Worm (Caenorhabditis elegans) whole organism, L4 larva: Measurements from ENCODE around the gene F35C11.2.

ENCODE experiments used
- D1046.2 ChIP-seq: fragments of 200-800 bp; sonication (Bioruptor generic); IDR thresholded peaks from 2 replicates; pipeline ENCODE4 v1.3.6; 2022; ENCODE audit warnings: missing genetic modification characterization, missing compliant biosample characterization
- F10B5.3 ChIP-seq: sonication (generic microtip); optimal IDR thresholded peaks from 2 replicates; lab custom pipeline; 2016; ENCODE audit warnings: mild to moderate bottlenecking, missing genetic modification characterization, missing compliant biosample characterization
- F44E2.7 ChIP-seq: fragments of 200-800 bp; sonication (Bioruptor generic); IDR thresholded peaks from 2 replicates; pipeline ENCODE4 v2.1.2; 2022; ENCODE audit warnings: missing genetic modification characterization, missing compliant biosample characterization
- F49E8.2 ChIP-seq: sonication (generic microtip); optimal IDR thresholded peaks from 2 replicates; lab custom pipeline; 2016; ENCODE audit warnings: missing compliant biosample characterization, mild to moderate bottlenecking, missing genetic modification characterization, borderline replicate concordance
- R02D3.7 ChIP-seq: fragments of 150-350 bp; sonication (generic microtip); optimal IDR thresholded peaks from 3 replicates; lab custom pipeline; 2014; ENCODE audit warnings: missing biosample characterization, missing genetic modification characterization
- T20F7.1 ChIP-seq: fragments of 200-800 bp; sonication (Bioruptor generic); optimal IDR thresholded peaks from 2 replicates; lab custom pipeline; 2018; ENCODE audit warnings: mild to moderate bottlenecking, missing genetic modification characterization, missing compliant biosample characterization
- T26A8.4 ChIP-seq: fragments of 200-800 bp; sonication (Bioruptor generic); IDR thresholded peaks from 2 replicates; pipeline ENCODE4 v1.3.6; 2022; ENCODE audit warnings: missing genetic modification characterization, missing compliant biosample characterization
- Y48G9A.11 ChIP-seq: fragments of 200-800 bp; sonication (Bioruptor generic); IDR thresholded peaks from 2 replicates; pipeline ENCODE4 v1.3.6; 2022; ENCODE audit warnings: missing genetic modification reagents, missing genetic modification characterization, missing compliant biosample characterization
- Y75B8A.6 ChIP-seq: fragments of 200-800 bp; sonication (Bioruptor generic); IDR thresholded peaks from 2 replicates; pipeline ENCODE4 v1.3.6; 2022; ENCODE audit warnings: missing genetic modification reagents, missing genetic modification characterization, missing compliant biosample characterization
- aha-1 ChIP-seq: fragments of 150-350 bp; peaks from one replicate; lab custom pipeline; 2014; ENCODE audit warnings: missing biosample characterization, missing genetic modification characterization
- aly-2 ChIP-seq: sonication (generic microtip); optimal IDR thresholded peaks from 2 replicates; lab custom pipeline; 2018; ENCODE audit warnings: missing biosample characterization, missing genetic modification characterization
- ceh-28 ChIP-seq: fragments of 150-350 bp; optimal IDR thresholded peaks from 2 replicates; lab custom pipeline; 2014; ENCODE audit warnings: missing biosample characterization, missing genetic modification reagents, missing genetic modification characterization
- ceh-32 ChIP-seq: sonication (generic microtip); optimal IDR thresholded peaks from 2 replicates; lab custom pipeline; 2016; ENCODE audit warnings: mild to moderate bottlenecking, missing genetic modification characterization, missing compliant biosample characterization; ENCODE audit not compliant: poor library complexity
- ceh-82 ChIP-seq: sonication (generic microtip); optimal IDR thresholded peaks from 2 replicates; lab custom pipeline; 2017; ENCODE audit warnings: missing biosample characterization, missing genetic modification characterization
- cey-2 ChIP-seq: sonication (generic microtip); optimal IDR thresholded peaks from 3 replicates; lab custom pipeline; 2017; ENCODE audit warnings: missing genetic modification characterization, mild to moderate bottlenecking, missing compliant biosample characterization, antibody characterized with exemption, borderline replicate concordance; ENCODE audit not compliant: insufficient read depth
- ctbp-1 ChIP-seq: fragments of 200-800 bp; sonication (Bioruptor generic); IDR thresholded peaks from 2 replicates; pipeline ENCODE4 v1.3.6; 2022; ENCODE audit warnings: missing genetic modification reagents, missing genetic modification characterization, missing compliant biosample characterization
- daf-12 ChIP-seq: fragments of 150-350 bp; optimal IDR thresholded peaks from 2 replicates; lab custom pipeline; 2014; ENCODE audit warnings: missing biosample characterization, missing genetic modification reagents, missing genetic modification characterization
- daf-16 ChIP-seq, 3 experiments: sonication (generic microtip); optimal IDR thresholded peaks; 2 replicates each; lab custom pipeline; 2016 to 2017; ENCODE audit warnings: missing genetic modification characterization in 3 of 3, missing genetic modification reagents in 3 of 3, mild to moderate bottlenecking in 2 of 3, missing compliant biosample characterization in 2 of 3, missing biosample characterization in 1 of 3, moderate library complexity in 1 of 3
- dmd-6 ChIP-seq: fragments of 200-800 bp; sonication (Bioruptor generic); IDR thresholded peaks from 2 replicates; pipeline ENCODE4 v1.3.6; 2022; ENCODE audit warnings: missing genetic modification reagents, missing genetic modification characterization, missing compliant biosample characterization
- dpl-1 ChIP-seq: fragments of 150-350 bp; optimal IDR thresholded peaks from 2 replicates; lab custom pipeline; 2014; ENCODE audit warnings: missing biosample characterization, missing genetic modification reagents, missing genetic modification characterization
- egl-27 ChIP-seq: sonication (generic microtip); optimal IDR thresholded peaks from 3 replicates; lab custom pipeline; 2017; ENCODE audit warnings: missing biosample characterization, missing genetic modification reagents, missing genetic modification characterization
- egl-43 ChIP-seq: fragments of 200-800 bp; sonication (Bioruptor generic); IDR thresholded peaks from 2 replicates; pipeline ENCODE4 v1.3.6; 2022; ENCODE audit warnings: missing genetic modification reagents, missing genetic modification characterization, missing compliant biosample characterization
- fkh-10 ChIP-seq: fragments of 150-350 bp; optimal IDR thresholded peaks from 2 replicates; lab custom pipeline; 2014; ENCODE audit warnings: missing biosample characterization, missing genetic modification reagents, missing genetic modification characterization
- hlh-11 ChIP-seq: fragments of 200-800 bp; sonication (Bioruptor generic); optimal IDR thresholded peaks from 2 replicates; lab custom pipeline; 2018; ENCODE audit warnings: mild to moderate bottlenecking, missing genetic modification characterization, missing compliant biosample characterization
- lim-7 ChIP-seq: fragments of 200-800 bp; sonication (Bioruptor generic); IDR thresholded peaks from 2 replicates; pipeline ENCODE4 v1.3.6; 2022; ENCODE audit warnings: missing genetic modification characterization, missing compliant biosample characterization
- lin-13 ChIP-seq: fragments of 150-350 bp; optimal IDR thresholded peaks from 2 replicates; lab custom pipeline; 2014; ENCODE audit warnings: missing biosample characterization, missing genetic modification reagents, missing genetic modification characterization
- lin-39 ChIP-seq: fragments of 150-350 bp; optimal IDR thresholded peaks from 2 replicates; lab custom pipeline; 2014; ENCODE audit warnings: missing biosample characterization, missing genetic modification reagents, missing genetic modification characterization
- madf-5 ChIP-seq, 2 experiments: fragments of 200-800 bp; sonication (Bioruptor generic); IDR thresholded peaks; 2 replicates each; pipeline ENCODE4 v1.3.6; 2022; ENCODE audit warnings: missing compliant biosample characterization in 2 of 2, missing genetic modification characterization in 2 of 2
- madf-9 ChIP-seq: fragments of 200-800 bp; sonication (Bioruptor generic); conservative IDR thresholded peaks from 2 replicates; pipeline ENCODE4 v1.3.6; 2022; ENCODE audit warnings: missing genetic modification reagents, missing genetic modification characterization, missing compliant biosample characterization
- mdl-1 ChIP-seq, 2 experiments: fragments of 150-350 bp in 1 of 2; sonication (generic microtip) in 1 of 2; optimal IDR thresholded peaks; 2 replicates each; lab custom pipeline; 2014 to 2017; ENCODE audit warnings: missing biosample characterization in 2 of 2, missing genetic modification characterization in 2 of 2
- mxl-3 ChIP-seq: fragments of 200-800 bp; sonication (Bioruptor generic); optimal IDR thresholded peaks from 2 replicates; lab custom pipeline; 2018; ENCODE audit warnings: mild to moderate bottlenecking, missing genetic modification characterization, missing compliant biosample characterization
- nhr-25 ChIP-seq: sonication (generic microtip); optimal IDR thresholded peaks from 2 replicates; lab custom pipeline; 2017; ENCODE audit warnings: missing genetic modification characterization, mild to moderate bottlenecking, missing compliant biosample characterization, antibody characterized with exemption, moderate library complexity, borderline replicate concordance; ENCODE audit not compliant: insufficient read depth
- nhr-28 ChIP-seq: fragments of 150-350 bp; optimal IDR thresholded peaks from 2 replicates; lab custom pipeline; 2014; ENCODE audit warnings: missing biosample characterization, missing genetic modification characterization
- nhr-42 ChIP-seq: fragments of 200-800 bp; sonication (Bioruptor generic); IDR thresholded peaks from 2 replicates; pipeline ENCODE4 v1.3.6; 2022; ENCODE audit warnings: missing genetic modification characterization, missing compliant biosample characterization
- nhr-48 ChIP-seq: sonication (generic microtip); optimal IDR thresholded peaks from 2 replicates; lab custom pipeline; 2016; ENCODE audit warnings: mild to moderate bottlenecking, missing genetic modification characterization, missing compliant biosample characterization
- nhr-6 ChIP-seq: fragments of 150-350 bp; optimal IDR thresholded peaks from 2 replicates; lab custom pipeline; 2014; ENCODE audit warnings: missing biosample characterization, missing genetic modification characterization
- nhr-77 ChIP-seq: fragments of 150-350 bp; optimal IDR thresholded peaks from 2 replicates; lab custom pipeline; 2014; ENCODE audit warnings: missing biosample characterization, missing genetic modification characterization
- pha-4 ChIP-seq, 2 experiments: fragments of 150-350 bp in 1 of 2; fragments of 200-800 bp in 1 of 2; sonication (Bioruptor generic) in 1 of 2; IDR thresholded peaks in 1 of 2; optimal IDR thresholded peaks in 1 of 2; 2 replicates each; pipeline versions ENCODE4 v1.3.6 to Lab custom; 2014 to 2022; ENCODE audit warnings: missing genetic modification characterization in 2 of 2, missing genetic modification reagents in 2 of 2, missing biosample characterization in 1 of 2, missing compliant biosample characterization in 1 of 2
- php-3 ChIP-seq: fragments of 200-800 bp; sonication (Bioruptor generic); IDR thresholded peaks from 2 replicates; pipeline ENCODE4 v1.3.6; 2022; ENCODE audit warnings: missing genetic modification reagents, missing genetic modification characterization, missing compliant biosample characterization
- pqm-1 ChIP-seq: sonication (generic microtip); optimal IDR thresholded peaks from 2 replicates; lab custom pipeline; 2017; ENCODE audit warnings: missing biosample characterization, missing genetic modification characterization
- saeg-2 ChIP-seq: fragments of 200-800 bp; sonication (Bioruptor generic); IDR thresholded peaks from 2 replicates; pipeline ENCODE4 v1.3.6; 2022; ENCODE audit warnings: missing genetic modification reagents, missing genetic modification characterization, missing compliant biosample characterization
- set-16 ChIP-seq: fragments of 200-800 bp; sonication (Bioruptor generic); IDR thresholded peaks from 2 replicates; pipeline ENCODE4 v1.3.6; 2022; ENCODE audit warnings: missing genetic modification reagents, missing genetic modification characterization, missing compliant biosample characterization
- snpc-1.2 ChIP-seq: fragments of 200-800 bp; sonication (Bioruptor generic); IDR thresholded peaks from 2 replicates; pipeline ENCODE4 v1.3.6; 2022; ENCODE audit warnings: missing genetic modification reagents, missing genetic modification characterization, missing compliant biosample characterization
- tag-97 ChIP-seq: fragments of 200-800 bp; sonication (Bioruptor generic); IDR thresholded peaks from 2 replicates; pipeline ENCODE4 v1.3.6; 2022; ENCODE audit warnings: missing genetic modification characterization, missing compliant biosample characterization
- unc-130 ChIP-seq: sonication (generic microtip); optimal IDR thresholded peaks from 2 replicates; lab custom pipeline; 2016; ENCODE audit warnings: missing genetic modification reagents, missing genetic modification characterization, missing compliant biosample characterization
- unc-39 ChIP-seq: sonication (generic microtip); optimal IDR thresholded peaks from 2 replicates; lab custom pipeline; 2017; ENCODE audit warnings: missing biosample characterization, missing genetic modification characterization
- unc-62 ChIP-seq, 3 experiments: fragments of 150-350 bp in 1 of 3; sonication (generic microtip); optimal IDR thresholded peaks in 2 of 3; peaks in 1 of 3; 1 replicate in 1 of 3; 2 replicates in 2 of 3; lab custom pipeline; 2014 to 2017; ENCODE audit warnings: missing biosample characterization in 3 of 3, missing genetic modification characterization in 3 of 3, missing genetic modification reagents in 3 of 3, missing genotype in 1 of 3
- zag-1 ChIP-seq: fragments of 150-350 bp; optimal IDR thresholded peaks from 2 replicates; lab custom pipeline; 2014; ENCODE audit warnings: missing biosample characterization, missing genetic modification characterization
- zfp-2 ChIP-seq: sonication (generic microtip); optimal IDR thresholded peaks from 2 replicates; lab custom pipeline; 2016; ENCODE audit warnings: mild to moderate bottlenecking, missing genetic modification characterization, missing compliant biosample characterization
- zfp-3 ChIP-seq: fragments of 200-800 bp; sonication (Bioruptor generic); conservative IDR thresholded peaks from 2 replicates; pipeline ENCODE4 v1.3.6; 2022; ENCODE audit warnings: missing genetic modification reagents, missing genetic modification characterization, missing compliant biosample characterization
- zip-2 ChIP-seq: fragments of 150-350 bp; optimal IDR thresholded peaks from 2 replicates; lab custom pipeline; 2014; ENCODE audit warnings: missing biosample characterization, missing genetic modification characterization

The F35C11.2 gene

DNA sequence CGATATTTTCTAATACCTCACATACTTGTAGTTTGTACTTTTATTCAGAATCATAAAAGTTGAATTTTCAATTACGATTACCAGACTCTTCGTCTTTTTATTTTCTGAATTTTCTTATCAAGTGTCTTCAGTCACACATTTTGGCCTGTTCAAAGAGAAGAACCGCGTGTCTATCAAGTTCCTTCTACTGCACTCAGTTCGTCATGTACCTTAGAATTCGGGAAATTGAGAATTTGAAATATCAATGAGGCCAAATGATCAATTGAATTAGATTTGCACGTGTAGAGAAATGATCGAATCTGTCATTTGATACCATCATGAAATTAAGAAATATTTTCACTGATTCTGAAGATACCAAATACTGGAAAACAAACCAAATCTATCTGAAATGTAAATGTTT lies 14.9 kb upstream of the F35C11.2 start:
- no peak for TF ChIP-seq dpl-1
- peak; percentile 20 for TF ChIP-seq nhr-25 (tag; lab: Kevin White, UChicago)
- TF ChIP-seq cey-2, result no peak
- TF ChIP-seq F44E2.7 (GFP tag; lab: Robert Waterston, UW), result no peak
- TF ChIP-seq dmd-6 (GFP tag; lab: Robert Waterston, UW), result peak; percentile 71
- no peak for TF ChIP-seq lim-7 (GFP tag; lab: Robert Waterston, UW)
- no peak for TF ChIP-seq ceh-32
- TF ChIP-seq nhr-48 (tag; lab: Kevin White, UChicago), result peak; percentile 85
- no peak for TF ChIP-seq nhr-42
- no peak for TF ChIP-seq aly-2
- TF ChIP-seq unc-39, result no peak
- no peak for TF ChIP-seq Y75B8A.6 (GFP tag; lab: Robert Waterston, UW)
- TF ChIP-seq D1046.2, result no peak
- peak; percentile 75 for TF ChIP-seq mxl-3
- no peak for TF ChIP-seq php-3
- no peak for TF ChIP-seq T26A8.4 (GFP tag; lab: Robert Waterston, UW)
- no peak for TF ChIP-seq pha-4 (GFP tag; IDR thresholded peaks at IDR 0.05; lab: Robert Waterston, UW)
- TF ChIP-seq pha-4 (tag; optimal IDR thresholded peaks at IDR 0.05; lab: Kevin White, UChicago), result no peak
- no peak for TF ChIP-seq zag-1 (tag; lab: Kevin White, UChicago)
- TF ChIP-seq tag-97 (GFP tag; lab: Robert Waterston, UW), result no peak
- no peak for TF ChIP-seq T20F7.1 (GFP tag; lab: Kevin White, UChicago)
- no peak for TF ChIP-seq daf-16 (GFP tag; optimal IDR thresholded peaks at IDR 0.05; lab: Kevin White, UChicago)
- no peak for TF ChIP-seq daf-16 (tag; optimal IDR thresholded peaks at IDR 0.05; lab: Kevin White, UChicago)
- TF ChIP-seq ctbp-1 (GFP tag; lab: Robert Waterston, UW), result no peak
- TF ChIP-seq saeg-2 (GFP tag; lab: Robert Waterston, UW), result no peak
- no peak for TF ChIP-seq unc-130 (GFP tag; lab: Kevin White, UChicago)
- TF ChIP-seq ceh-28 (tag; lab: Kevin White, UChicago), result no peak
- TF ChIP-seq fkh-10 (GFP tag; lab: Kevin White, UChicago), result no peak
- TF ChIP-seq F10B5.3, result no peak
- TF ChIP-seq zfp-3 (GFP tag; lab: Robert Waterston, UW), result no peak
- TF ChIP-seq nhr-77, result no peak
- no peak for TF ChIP-seq lin-39 (tag; lab: Kevin White, UChicago)
- TF ChIP-seq nhr-6 (tag; lab: Kevin White, UChicago), result no peak
- TF ChIP-seq zfp-2 (tag; lab: Kevin White, UChicago), result no peak
- TF ChIP-seq mdl-1 (tag; optimal IDR thresholded peaks at IDR 0.05; lab: Kevin White, UChicago), result peak in 1 of 2 experiments; percentile 34
- TF ChIP-seq aha-1 (tag; lab: Kevin White, UChicago), result no peak
- no peak for TF ChIP-seq daf-12 (tag; lab: Kevin White, UChicago)
- no peak for TF ChIP-seq pqm-1
- TF ChIP-seq hlh-11, result peak; percentile 7
- TF ChIP-seq madf-9, result no peak
- TF ChIP-seq egl-43 (GFP tag; lab: Robert Waterston, UW), result no peak
- TF ChIP-seq R02D3.7 (tag; lab: Kevin White, UChicago), result no peak
- peak; percentile 65 for TF ChIP-seq nhr-28
- no peak for TF ChIP-seq F49E8.2 (tag; lab: Kevin White, UChicago)
- TF ChIP-seq madf-5 (GFP tag; IDR thresholded peaks at IDR 0.05; lab: Robert Waterston, UW), result no peak
- TF ChIP-seq unc-62 (GFP tag; optimal IDR thresholded peaks at IDR 0.05 in 1 of 2; lab: Kevin White, UChicago), result peak in 1 of 2 experiments; percentile 67
- no peak for TF ChIP-seq unc-62 (tag; optimal IDR thresholded peaks at IDR 0.05; lab: Kevin White, UChicago)
- TF ChIP-seq egl-27 (tag; lab: Kevin White, UChicago), result no peak
- no peak for TF ChIP-seq snpc-1.2 (GFP tag; lab: Robert Waterston, UW)
- TF ChIP-seq Y48G9A.11 (GFP tag; lab: Robert Waterston, UW), result no peak
- no peak for TF ChIP-seq lin-13 (GFP tag; lab: Kevin White, UChicago)
- TF ChIP-seq ceh-82, result no peak
- no peak for TF ChIP-seq set-16 (GFP tag; lab: Robert Waterston, UW)
- TF ChIP-seq zip-2, result no peak
